ENCODE assay signal across 5 fruit fly cellular contexts in genomic region chr2L:23512654-23513053, dm6.
TF ChIP-seq lines count a peak whose summit lies in the region.
"Not testable (repeated sequence)": the region's sequence is repeated elsewhere in the genome, so short reads cannot be mapped to it uniquely, and the experiment has no call there.

No protein-coding gene starts in this region.

- TF ChIP-seq CTCF in whole organism, embryonic (GFP tag; optimal IDR thresholded peaks at IDR 0.05; lab: Kevin White, UChicago), result not testable (repeated sequence)

TF ChIP-seq in Kc167, 6 proteins besides CTCF, POLR2A, EP300 and RAD21:
- TF ChIP-seq psq (optimal IDR thresholded peaks at IDR 0.05; lab: Kevin White, UChicago), result peak; percentile 1
TF ChIP-seq in Kc167: peak in this region for 1; not testable (repeated sequence) for 5.

TF ChIP-seq in whole organism, 6 proteins besides CTCF, POLR2A, EP300 and RAD21:
- peak; percentile 97 for TF ChIP-seq pan (optimal IDR thresholded peaks at IDR 0.05; lab: Kevin White, UChicago)

TF ChIP-seq in whole organism, embryonic, 481 proteins besides CTCF, POLR2A, EP300 and RAD21:
- TF ChIP-seq pan (optimal IDR thresholded peaks at IDR 0.05; lab: Kevin White, UChicago); prd (GFP tag; IDR thresholded peaks at IDR 0.05; lab: Robert Waterston, UW); Trl (GFP tag; optimal IDR thresholded peaks at IDR 0.05; lab: Kevin White, UChicago): not testable (repeated sequence)
- TF ChIP-seq pan (GFP tag; optimal IDR thresholded peaks at IDR 0.05 in 1 of 2, IDR thresholded peaks at IDR 0.05 in 1 of 2) (peak in 1 of 2 experiments; percentile 79), psq (GFP tag; optimal IDR thresholded peaks at IDR 0.05; lab: Kevin White, UChicago) (peak; percentile 42), lola (GFP tag; optimal IDR thresholded peaks at IDR 0.05; lab: Kevin White, UChicago) (peak in 1 of 3 experiments; percentile 86), Hr39 (optimal IDR thresholded peaks at IDR 0.05; lab: Kevin White, UChicago) (peak; percentile 84), yki (optimal IDR thresholded peaks at IDR 0.05; lab: Kevin White, UChicago) (peak; percentile 100), prd (optimal IDR thresholded peaks at IDR 0.05; lab: Kevin White, UChicago) (peak in 1 of 2 experiments; percentile 97), CG1832 (GFP tag; optimal IDR thresholded peaks at IDR 0.05; lab: Kevin White, UChicago) (peak; percentile 74), CG15073 (GFP tag; optimal IDR thresholded peaks at IDR 0.05; lab: Kevin White, UChicago) (peak; percentile 87), cato (GFP tag; optimal IDR thresholded peaks at IDR 0.05; lab: Kevin White, UChicago; ENCODE audit: borderline replicate concordance) (peak; percentile 36), Dfd (GFP tag; optimal IDR thresholded peaks at IDR 0.05; lab: Kevin White, UChicago) (peak in 1 of 2 experiments; percentile 82), CG12942 (GFP tag; optimal IDR thresholded peaks at IDR 0.05; lab: Kevin White, UChicago) (peak; percentile 35), Stat92E (GFP tag; optimal IDR thresholded peaks at IDR 0.05; lab: Kevin White, UChicago) (peak in 1 of 3 experiments; percentile 89), CG7928 (GFP tag; optimal IDR thresholded peaks at IDR 0.05; lab: Kevin White, UChicago) (peak; percentile 73), CG8290 (GFP tag; optimal IDR thresholded peaks at IDR 0.05; lab: Kevin White, UChicago) (peak; percentile 63), CG8290 (tag; optimal IDR thresholded peaks at IDR 0.05; lab: Kevin White, UChicago) (peak in 1 of 2 experiments; percentile 89), h (optimal IDR thresholded peaks at IDR 0.05; lab: Kevin White, UChicago) (peak; percentile 61), Trl (optimal IDR thresholded peaks at IDR 0.05; lab: Kevin White, UChicago) (peak in 1 of 2 experiments; percentile 100), CG31388 (GFP tag; optimal IDR thresholded peaks at IDR 0.05; lab: Kevin White, UChicago) (peak; percentile 79)

TF ChIP-seq in whole organism, prepupa, 60 proteins besides CTCF, POLR2A, EP300 and RAD21:
- TF ChIP-seq Smox (GFP tag; optimal IDR thresholded peaks at IDR 0.05; lab: Kevin White, UChicago), result peak; percentile 11
- TF ChIP-seq svp (GFP tag; lab: Kevin White, UChicago), result peak; percentile 89

TF ChIP-seq in whole organism, wandering third instar larva, 38 proteins besides CTCF, POLR2A, EP300 and RAD21:
- peak; percentile 90 for TF ChIP-seq pan (optimal IDR thresholded peaks at IDR 0.05; lab: Kevin White, UChicago)
- TF ChIP-seq Dfd (GFP tag; optimal IDR thresholded peaks at IDR 0.05; lab: Kevin White, UChicago), result peak; percentile 64
